Worm (Caenorhabditis elegans) whole organism, late embryonic: Measurements from ENCODE around the gene ZC204.17.

Experiments used
- F13H6.1 ChIP-seq: sonication (generic microtip); optimal IDR thresholded peaks from 2 replicates; lab custom pipeline; 2016; ENCODE audit warnings: missing genetic modification characterization, missing compliant biosample characterization
- ceh-31 ChIP-seq: sonication (generic microtip); optimal IDR thresholded peaks from 2 replicates; lab custom pipeline; 2016; ENCODE audit warnings: missing genetic modification characterization, missing compliant biosample characterization
- dve-1 ChIP-seq: sonication (generic microtip); optimal IDR thresholded peaks from 2 replicates; lab custom pipeline; 2017; ENCODE audit warnings: antibody characterized with exemption, mild to moderate bottlenecking, missing genetic modification characterization, missing compliant biosample characterization
- eyg-1 ChIP-seq: sonication (generic microtip); optimal IDR thresholded peaks from 2 replicates; lab custom pipeline; 2016; ENCODE audit warnings: missing genotype, missing genetic modification characterization, missing compliant biosample characterization
- fkh-10 ChIP-seq: fragments of 150-350 bp; optimal IDR thresholded peaks from 2 replicates; lab custom pipeline; 2014; ENCODE audit warnings: missing biosample characterization, missing genetic modification reagents, missing genetic modification characterization
- odd-2 ChIP-seq: sonication (generic microtip); optimal IDR thresholded peaks from 2 replicates; lab custom pipeline; 2017; ENCODE audit warnings: antibody characterized with exemption, mild to moderate bottlenecking, missing genetic modification characterization, missing compliant biosample characterization
- pqm-1 ChIP-seq: sonication (generic microtip); optimal IDR thresholded peaks from 2 replicates; lab custom pipeline; 2016; ENCODE audit warnings: missing genetic modification characterization, missing compliant biosample characterization
- unc-3 ChIP-seq, 2 experiments: fragments of 200-800 bp in 1 of 2; sonication (Bioruptor generic) in 1 of 2; sonication (generic microtip) in 1 of 2; conservative IDR thresholded peaks in 1 of 2; optimal IDR thresholded peaks in 1 of 2; 2 replicates each; pipeline versions ENCODE4 v1.3.6 to Lab custom; 2016 to 2022; ENCODE audit warnings: missing compliant biosample characterization in 2 of 2, missing genetic modification characterization in 2 of 2, missing genetic modification reagents in 1 of 2
- unc-42 ChIP-seq: sonication (generic microtip); optimal IDR thresholded peaks from 2 replicates; lab custom pipeline; 2016; ENCODE audit warnings: missing genotype, missing genetic modification characterization, missing compliant biosample characterization
- unc-86 ChIP-seq: sonication (generic microtip); optimal IDR thresholded peaks from 2 replicates; lab custom pipeline; 2016; ENCODE audit warnings: missing genetic modification characterization, missing compliant biosample characterization

DNA sequence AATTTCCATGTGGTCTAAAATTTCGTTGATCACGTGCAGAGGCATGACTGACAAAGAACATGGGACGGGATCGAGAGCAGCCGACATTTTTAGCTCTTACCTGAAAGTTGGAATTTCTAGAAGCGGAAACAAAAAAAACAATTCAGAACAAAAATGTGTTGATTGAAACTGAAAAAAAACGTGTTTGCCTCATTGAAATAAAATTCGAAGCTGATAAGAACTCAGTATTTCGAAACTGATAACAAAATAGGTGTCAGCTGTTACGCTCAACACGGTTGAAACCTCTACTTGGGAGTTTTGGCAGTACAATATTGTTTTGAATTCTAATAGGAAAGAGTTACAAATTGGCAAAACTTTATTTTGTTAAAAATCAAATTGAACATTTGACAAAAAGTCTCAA is 37.2 kb downstream of the ZC204.17 start:
- TF ChIP-seq unc-42 (tag; lab: Kevin White, UChicago) (no peak), dve-1 (tag; lab: Kevin White, UChicago) (no peak), unc-3 (GFP tag; conservative IDR thresholded peaks at IDR 0.05; lab: Robert Waterston, UW) (no peak), unc-3 (tag; optimal IDR thresholded peaks at IDR 0.05; lab: Kevin White, UChicago) (no peak), fkh-10 (GFP tag; lab: Kevin White, UChicago) (no peak), F13H6.1 (tag; lab: Kevin White, UChicago) (no peak), eyg-1 (tag; lab: Kevin White, UChicago) (no peak), odd-2 (no peak), ceh-31 (no peak), unc-86 (tag; lab: Kevin White, UChicago) (no peak), pqm-1 (tag; lab: Kevin White, UChicago) (no peak)
